Worm (Caenorhabditis elegans): ENCODE results near the gene slcr-46.3.

DNA sequence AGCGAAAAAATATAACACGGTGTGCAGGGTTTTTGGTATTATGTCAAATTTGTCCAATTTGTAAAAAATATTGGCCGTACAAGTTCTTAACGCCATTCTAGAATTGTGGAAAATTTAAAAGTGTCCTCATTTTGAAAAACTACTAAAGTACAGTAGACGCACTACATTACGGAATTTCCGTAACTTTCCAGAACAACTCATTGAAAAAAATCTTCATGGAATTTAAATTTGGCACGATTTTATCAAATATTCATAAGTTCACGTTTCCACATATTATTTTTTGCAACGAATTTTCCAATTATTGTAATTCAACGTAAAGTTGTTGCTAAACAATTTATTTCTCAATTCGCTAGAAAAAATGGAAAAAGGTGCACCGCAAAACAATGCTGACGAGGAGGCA lies 9.0 kb downstream of the slcr-46.3 start, which contains the start of gene F40F9.3:
- no peak for TF ChIP-seq mep-1 (tag; optimal IDR thresholded peaks at IDR 0.05)
- no peak for TF ChIP-seq jun-1 (tag; optimal IDR thresholded peaks at IDR 0.05)
- no peak for TF ChIP-seq nhr-20 (tag; optimal IDR thresholded peaks at IDR 0.05)
- no peak for TF ChIP-seq alr-1 (tag; optimal IDR thresholded peaks at IDR 0.05; ENCODE audit: borderline replicate concordance)
- no peak for TF ChIP-seq nhr-12 (tag; optimal IDR thresholded peaks at IDR 0.05)
- TF ChIP-seq pqm-1 (tag; optimal IDR thresholded peaks at IDR 0.05) = no peak
- TF ChIP-seq nhr-237 (tag; optimal IDR thresholded peaks at IDR 0.05) = no peak
- no peak for TF ChIP-seq sup-37 (GFP tag; optimal IDR thresholded peaks at IDR 0.05)
